Worm (Caenorhabditis elegans): ENCODE data around the gene dhs-29.

dhs-29 gene

ce11 chrX:7640391-7640790 lies 24.3 kb downstream of the dhs-29 start:
- TF ChIP-seq ztf-25 (GFP tag; IDR thresholded peaks at IDR 0.05) (no peak), let-526 (GFP tag; IDR thresholded peaks at IDR 0.05) (no peak), F52B5.7 (tag; optimal IDR thresholded peaks at IDR 0.05) (no peak), ztf-28 (GFP tag; IDR thresholded peaks at IDR 0.05) (no peak), attf-3 (GFP tag; conservative IDR thresholded peaks at IDR 0.05) (no peak), madf-6 (GFP tag; IDR thresholded peaks at IDR 0.05) (no peak), somi-1 (GFP tag; optimal IDR thresholded peaks at IDR 0.05) (no peak), Y53G8AR.9 (GFP tag; conservative IDR thresholded peaks at IDR 0.05) (no peak), chd-7 (tag; optimal IDR thresholded peaks at IDR 0.05) (no peak), ZK185.1 (tag; optimal IDR thresholded peaks at IDR 0.05; ENCODE audit: poor library complexity, severe bottlenecking) (no peak), snpc-1.3 (tag; optimal IDR thresholded peaks at IDR 0.05; ENCODE audit: insufficient read depth) (no peak), C17E4.6 (GFP tag; IDR thresholded peaks at IDR 0.05) (no peak), T26A5.8 (tag; optimal IDR thresholded peaks at IDR 0.05) (no peak), efl-1 (GFP tag; optimal IDR thresholded peaks at IDR 0.05) (no peak)

- TF ChIP-seq ets-4 (GFP tag; optimal IDR thresholded peaks at IDR 0.05) (no peak), attf-5 (GFP tag; optimal IDR thresholded peaks at IDR 0.05) (no peak), ceh-40 (GFP tag; IDR thresholded peaks at IDR 0.05) (no peak), chd-7 (tag; optimal IDR thresholded peaks at IDR 0.05) (no peak), F57A8.1 (GFP tag; optimal IDR thresholded peaks at IDR 0.05) (no peak), F57C9.4 (tag; optimal IDR thresholded peaks at IDR 0.05) (no peak)
Observed at ce11 chrX:7638790-7639189, 25.9 kb downstream of the dhs-29 start.

- TF ChIP-seq attf-3 (GFP tag; conservative IDR thresholded peaks at IDR 0.05) (no peak), atf-7 (tag; optimal IDR thresholded peaks at IDR 0.05) (no peak), pha-4 (tag; optimal IDR thresholded peaks at IDR 0.05) (no peak), hmg-20 (GFP tag; IDR thresholded peaks at IDR 0.05) (no peak), hlh-12 (tag; optimal IDR thresholded peaks at IDR 0.05) (no peak), cebp-1 (GFP tag; IDR thresholded peaks at IDR 0.05) (no peak), cebp-1 (tag; optimal IDR thresholded peaks at IDR 0.05) (no peak), zim-3 (tag; optimal IDR thresholded peaks at IDR 0.05) (no peak), nhr-27 (tag; optimal IDR thresholded peaks at IDR 0.05) (no peak), hsf-1 (GFP tag; IDR thresholded peaks at IDR 0.05) (no peak), repo-1 (tag; optimal IDR thresholded peaks at IDR 0.05) (no peak), efl-1 (GFP tag; optimal IDR thresholded peaks at IDR 0.05) (no peak), F52B5.7 (tag; optimal IDR thresholded peaks at IDR 0.05) (no peak), ccch-3 (GFP tag; optimal IDR thresholded peaks at IDR 0.05) (no peak), lag-1 (GFP tag; IDR thresholded peaks at IDR 0.05) (no peak), egl-44 (GFP tag; IDR thresholded peaks at IDR 0.05) (no peak), snpc-3.4 (tag; optimal IDR thresholded peaks at IDR 0.05) (no peak), fkh-3 (tag; optimal IDR thresholded peaks at IDR 0.05) (no peak), ekl-4 (GFP tag; IDR thresholded peaks at IDR 0.05) (no peak)
Observed at ce11 chrX:7636037-7636436, 28.7 kb downstream of the dhs-29 start.

- TF ChIP-seq aptf-3 (GFP tag; IDR thresholded peaks at IDR 0.05) (no peak), nfya-2 (GFP tag; IDR thresholded peaks at IDR 0.05) (0 out of 2 replicates have a peak, but pooled peaks have one; percentile 47)
Observed at ce11 chrX:7627351-7627750, 37.4 kb downstream of the dhs-29 start, which contains the start of gene nlp-61. Gene nlp-61 (plus strand): TSS chrX:7627651.
